Fruit fly (Drosophila melanogaster): ENCODE data around the gene Cyp9f3.

Cyp9f3 gene

DNA sequence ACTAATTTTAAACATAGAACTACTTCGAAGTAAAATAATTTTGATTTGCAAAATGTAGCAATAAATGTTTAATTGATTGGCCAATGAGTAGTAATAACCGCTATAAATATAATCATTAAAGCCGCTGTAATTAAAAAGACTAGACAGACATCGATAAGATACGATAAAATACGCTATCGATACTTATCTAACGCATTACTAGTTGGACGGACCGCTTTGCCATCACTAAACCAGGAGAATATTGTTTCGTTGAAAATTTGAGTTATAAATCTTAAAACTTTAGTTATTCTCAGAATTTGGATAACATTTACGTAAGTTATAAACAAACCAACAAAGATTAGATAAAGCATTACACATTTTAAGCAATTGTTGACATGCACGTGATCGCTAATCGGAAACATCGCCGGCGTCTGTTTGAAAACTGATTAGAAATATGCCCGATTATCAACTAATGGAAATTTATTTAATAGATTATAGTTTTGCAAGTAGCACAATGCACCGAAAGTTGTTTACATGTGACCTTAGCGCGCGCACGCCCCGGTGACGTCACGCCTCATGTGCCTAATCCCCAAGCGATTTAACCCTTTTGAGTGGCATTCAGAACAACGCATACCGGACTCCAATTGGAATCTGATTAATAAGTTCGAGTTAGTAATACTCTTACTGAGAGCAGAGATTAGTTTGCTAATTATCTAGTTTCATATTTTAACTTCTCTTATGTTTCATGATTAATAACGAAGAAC, 40.8 kb upstream of the Cyp9f3 start, which contains the start of gene Desat1 (continued):
- TF ChIP-seq MESR4 (GFP tag; optimal IDR thresholded peaks at IDR 0.05) (peak; percentile 40), chif (GFP tag; optimal IDR thresholded peaks at IDR 0.05) (no peak), Adf1 (GFP tag; IDR thresholded peaks at IDR 0.05) (no peak), sens-2 (GFP tag; IDR thresholded peaks at IDR 0.05) (no peak), gt (GFP tag; IDR thresholded peaks at IDR 0.05) (no peak), insv (GFP tag; optimal IDR thresholded peaks at IDR 0.05) (peak; percentile 86 to 97), CG5180 (GFP tag; optimal IDR thresholded peaks at IDR 0.05) (no peak), CG11696 (GFP tag; IDR thresholded peaks at IDR 0.05) (no peak), CG17912 (GFP tag; optimal IDR thresholded peaks at IDR 0.05) (no peak), luna (GFP tag; optimal IDR thresholded peaks at IDR 0.05) (no peak), CG15479 (GFP tag; optimal IDR thresholded peaks at IDR 0.05) (no peak), CG1832 (GFP tag; optimal IDR thresholded peaks at IDR 0.05) (no peak), CG7786 (GFP tag; optimal IDR thresholded peaks at IDR 0.05) (no peak), bcd (GFP tag; optimal IDR thresholded peaks at IDR 0.05) (no peak), B-H2 (GFP tag; optimal IDR thresholded peaks at IDR 0.05) (no peak), pb (GFP tag; optimal IDR thresholded peaks at IDR 0.05) (no peak), CG33557 (GFP tag; optimal IDR thresholded peaks at IDR 0.05) (peak; percentile 23), cas (GFP tag; IDR thresholded peaks at IDR 0.05) (no peak), YL-1 (GFP tag; optimal IDR thresholded peaks at IDR 0.05) (peak; percentile 55), CG4820 (GFP tag; optimal IDR thresholded peaks at IDR 0.05) (no peak), Optix (GFP tag; IDR thresholded peaks at IDR 0.05) (no peak), rib (GFP tag; IDR thresholded peaks at IDR 0.05) (no peak), CG9215 (GFP tag; IDR thresholded peaks at IDR 0.05) (no peak), Hr3 (GFP tag; optimal IDR thresholded peaks at IDR 0.05) (no peak), knrl (GFP tag; IDR thresholded peaks at IDR 0.05; ENCODE audit: partially characterized antibody) (peak; percentile 90), bbx (GFP tag; IDR thresholded peaks at IDR 0.05; ENCODE audit: partially characterized antibody) (peak; percentile 96), row (GFP tag; IDR thresholded peaks at IDR 0.05) (peak; percentile 60), her (GFP tag; optimal IDR thresholded peaks at IDR 0.05) (no peak), CG9932 (GFP tag; IDR thresholded peaks at IDR 0.05) (peak; percentile 20; the same call in 1 of the 2 replicates), CG2202 (tag; optimal IDR thresholded peaks at IDR 0.05) (no peak), NC2α (GFP tag; optimal IDR thresholded peaks at IDR 0.05) (no peak), CG6689 (GFP tag; IDR thresholded peaks at IDR 0.05) (no peak), CG13287 (GFP tag; IDR thresholded peaks at IDR 0.05; ENCODE audit: partially characterized antibody) (peak; percentile 94), gro (GFP tag; optimal IDR thresholded peaks at IDR 0.05) (peak; percentile 6), Mad (GFP tag; optimal IDR thresholded peaks at IDR 0.05) (no peak), Fer1 (GFP tag; optimal IDR thresholded peaks at IDR 0.05) (no peak), CG10274 (GFP tag; optimal IDR thresholded peaks at IDR 0.05) (no peak), CG16813 (GFP tag; IDR thresholded peaks at IDR 0.05; ENCODE audit: partially characterized antibody) (peak; percentile 90), CG7556 (GFP tag; optimal IDR thresholded peaks at IDR 0.05) (no peak), trh (GFP tag; optimal IDR thresholded peaks at IDR 0.05) (no peak), CG17361 (GFP tag; IDR thresholded peaks at IDR 0.05) (peak; percentile 26; the same call in 1 of the 3 replicates), unc-4 (GFP tag; IDR thresholded peaks at IDR 0.05; ENCODE audit: partially characterized antibody) (peak; percentile 93), CG8281 (tag; optimal IDR thresholded peaks at IDR 0.05) (no peak), Ada2b (GFP tag; IDR thresholded peaks at IDR 0.05) (no peak), schlank (tag; optimal IDR thresholded peaks at IDR 0.05) (no peak), salm (tag; optimal IDR thresholded peaks at IDR 0.05) (no peak), CkIIα-i1 (GFP tag; IDR thresholded peaks at IDR 0.05) (no peak), D19B (GFP tag; optimal IDR thresholded peaks at IDR 0.05) (no peak), CG34224 (GFP tag; IDR thresholded peaks at IDR 0.05; ENCODE audit: partially characterized antibody) (peak; percentile 94), pita (GFP tag; optimal IDR thresholded peaks at IDR 0.05) (no peak)

Measured in whole organism, embryonic.